Fruit fly (Drosophila melanogaster) whole organism, larva: ENCODE results near the gene CG17834.
A peak's percentile ranks its signal among the peaks of the same experiment; 100 is the strongest.

Source experiments
- noc ChIP-seq: fragments of 200-800 bp; sonication (Bioruptor generic); optimal IDR thresholded peaks from 3 replicates; lab custom pipeline; 2019; ENCODE audit warnings: missing biosample characterization, mild to moderate bottlenecking, missing genetic modification characterization, moderate library complexity

CG17834 gene

DNA sequence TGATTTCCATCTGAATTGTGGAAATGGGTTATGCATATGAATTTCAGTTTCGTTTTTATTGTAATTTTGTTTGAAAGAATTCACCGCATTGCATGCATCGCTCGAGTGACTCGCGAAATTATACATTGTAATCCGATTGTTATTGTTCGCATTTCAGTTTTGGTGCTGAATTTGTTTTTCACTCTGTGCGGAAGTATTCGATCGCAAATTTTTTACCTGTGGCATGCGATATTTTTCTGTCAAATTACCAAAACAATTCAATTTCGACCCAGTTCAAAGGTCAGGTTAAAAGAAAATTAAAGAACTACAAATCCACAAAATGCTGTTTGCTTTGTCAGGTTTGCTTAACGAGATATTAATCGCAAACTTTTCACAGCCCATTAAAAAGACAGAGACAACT is 3.8 kb downstream of the CG17834 start:
- no peak for TF ChIP-seq noc (tag; lab: Kevin White, UChicago)

DNA sequence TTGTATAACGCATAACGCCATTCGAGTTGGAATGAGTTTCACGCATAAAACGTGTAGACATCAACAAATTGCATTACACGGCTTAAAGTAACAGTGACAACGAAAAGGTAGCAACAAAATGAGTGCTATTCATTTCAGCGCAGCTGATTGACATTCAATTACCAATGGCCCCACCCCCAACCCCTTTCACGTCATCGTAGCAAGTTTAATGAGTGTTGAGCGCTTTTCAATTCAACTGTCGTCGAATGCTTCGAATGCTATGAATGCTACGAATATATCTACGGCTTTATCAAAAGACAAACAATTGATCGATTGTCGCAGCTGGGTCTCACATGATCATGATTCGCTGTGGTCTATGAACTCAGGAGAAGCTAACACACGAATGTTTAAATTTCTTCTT is 4.7 kb downstream of the CG17834 start:
- no peak for TF ChIP-seq noc (tag; lab: Kevin White, UChicago)

- TF ChIP-seq noc (tag; lab: Kevin White, UChicago): no peak
These were observed 5.2 kb downstream of the CG17834 start for dm6 chr2L:8534118-8534514.

- peak; percentile 94 for TF ChIP-seq noc (tag; lab: Kevin White, UChicago)
These were observed 5.8 kb downstream of the CG17834 start for dm6 chr2L:8534515-8535295.

- peak; percentile 90 for TF ChIP-seq noc (tag; lab: Kevin White, UChicago)
These were observed 6.6 kb downstream of the CG17834 start for dm6 chr2L:8535394-8536176.

DNA sequence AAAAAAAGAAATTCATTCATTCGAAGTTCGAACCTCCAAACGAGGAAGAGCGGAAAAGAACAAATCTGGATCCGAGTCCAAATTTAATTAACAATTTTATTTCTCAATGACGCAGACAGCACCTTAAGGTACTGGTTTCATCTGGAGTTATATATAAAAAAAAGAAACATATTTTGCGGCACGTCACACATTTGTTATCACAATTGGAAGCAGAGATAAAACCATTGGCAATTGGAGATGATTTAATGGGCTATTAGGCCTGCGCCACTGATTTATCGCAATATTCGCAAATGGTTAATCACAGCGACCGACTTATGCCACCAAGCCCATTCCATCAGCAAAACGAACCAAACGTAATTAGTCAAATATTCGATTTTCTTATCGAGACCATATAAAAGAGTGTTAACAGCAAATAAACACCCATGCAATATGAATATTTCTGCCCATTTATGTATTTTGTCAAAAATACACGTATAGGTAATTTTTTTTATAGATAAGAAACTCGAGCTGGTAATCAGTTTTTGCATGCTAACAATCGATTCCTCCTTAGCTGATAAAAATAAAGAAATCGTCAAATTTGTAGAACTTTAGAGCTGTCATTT is 9.6 kb downstream of the CG17834 start:
- TF ChIP-seq noc (tag; lab: Kevin White, UChicago): peak; percentile 13

dm6 chr2L:8541469-8542233 is 12.7 kb downstream of the CG17834 start, which contains the start of gene Sema1a:
TSS of gene Sema1a (plus strand) at chr2L:8542147.
- peak; percentile 13 for TF ChIP-seq noc (tag; lab: Kevin White, UChicago)

- TF ChIP-seq noc (tag; lab: Kevin White, UChicago): no peak
These were observed 13.3 kb downstream of the CG17834 start for dm6 chr2L:8542234-8542572.

- no peak for TF ChIP-seq noc (tag; lab: Kevin White, UChicago)
These were observed 13.7 kb downstream of the CG17834 start for dm6 chr2L:8542639-8543038.

dm6 chr2L:8543102-8543501 is 14.2 kb downstream of the CG17834 start:
- no peak for TF ChIP-seq noc (tag; lab: Kevin White, UChicago)

dm6 chr2L:8543731-8544359 is 14.9 kb downstream of the CG17834 start:
- no peak for TF ChIP-seq noc (tag; lab: Kevin White, UChicago)

DNA sequence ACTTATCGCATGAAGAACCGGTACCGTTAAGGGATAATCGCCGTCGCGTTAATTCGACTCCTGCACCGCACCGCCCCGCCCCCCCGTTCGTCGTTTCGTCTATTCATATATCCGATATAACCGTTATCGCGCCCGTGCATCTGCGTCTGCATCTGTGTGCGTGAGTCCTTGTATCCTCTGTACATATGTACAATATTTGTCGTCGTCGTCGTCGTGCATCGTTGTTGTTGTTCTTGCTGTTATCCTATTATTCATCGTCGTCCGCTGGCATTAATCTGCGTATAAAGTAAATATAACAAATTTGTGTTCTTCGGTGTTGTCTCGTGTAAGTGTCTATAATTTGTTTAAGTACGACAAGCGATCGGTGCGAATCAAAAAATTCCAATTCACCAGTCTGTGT is 15.7 kb downstream of the CG17834 start:
- TF ChIP-seq noc (tag; lab: Kevin White, UChicago): no peak

dm6 chr2L:8545393-8546100 is 16.6 kb downstream of the CG17834 start:
- no peak for TF ChIP-seq noc (tag; lab: Kevin White, UChicago)

dm6 chr2L:8548118-8548517 is 19.2 kb downstream of the CG17834 start:
- no peak for TF ChIP-seq noc (tag; lab: Kevin White, UChicago)
